Fruit fly (Drosophila melanogaster) whole organism, embryonic: ENCODE results near the gene CG14805.

Experiments
- CG10209 ChIP-seq: fragments of 200-800 bp; sonication (Bioruptor generic); optimal IDR thresholded peaks from 3 replicates; lab custom pipeline; 2017; ENCODE audit warnings: missing biosample characterization, mild to moderate bottlenecking, missing genetic modification characterization, missing genetic modification reagents
- CG1024 ChIP-seq: fragments of 200-800 bp; sonication (Bioruptor generic); IDR thresholded peaks from 2 replicates; pipeline ENCODE4 v1.3.6; 2022; ENCODE audit warnings: missing biosample characterization, missing genetic modification characterization
- CG10979 ChIP-seq: fragments of 200-800 bp; sonication (Bioruptor generic); optimal IDR thresholded peaks from 2 replicates; lab custom pipeline; 2018; ENCODE audit warnings: missing biosample characterization, mild to moderate bottlenecking, missing genetic modification characterization, moderate library complexity
- CG13775 ChIP-seq: fragments of 200-800 bp; sonication (Bioruptor generic); optimal IDR thresholded peaks from 3 replicates; lab custom pipeline; 2017; ENCODE audit warnings: missing biosample characterization, mild to moderate bottlenecking, missing genetic modification characterization
- CG14965 ChIP-seq: fragments of 200-800 bp; sonication (Bioruptor generic); optimal IDR thresholded peaks from 2 replicates; lab custom pipeline; 2016; ENCODE audit warnings: missing biosample characterization, missing genetic modification characterization, borderline replicate concordance
- CG1603 ChIP-seq: fragments of 200-800 bp; sonication (Bioruptor generic); optimal IDR thresholded peaks from 2 replicates; lab custom pipeline; 2019; ENCODE audit warnings: missing biosample characterization, mild to moderate bottlenecking, missing genetic modification characterization, moderate library complexity
- CG2199 ChIP-seq: fragments of 200-800 bp; sonication (Bioruptor generic); IDR thresholded peaks from 3 replicates; pipeline ENCODE4 v1.3.6; 2022; ENCODE audit warnings: missing biosample characterization, missing genetic modification characterization
- CG2889 ChIP-seq: fragments of 200-800 bp; sonication (Bioruptor generic); IDR thresholded peaks from 3 replicates; pipeline ENCODE4 v1.3.6; 2022; ENCODE audit warnings: missing biosample characterization, missing genetic modification characterization
- CG30020 ChIP-seq: fragments of 200-800 bp; optimal IDR thresholded peaks from 2 replicates; lab custom pipeline; 2019; ENCODE audit warnings: missing biosample characterization, mild to moderate bottlenecking, missing genetic modification characterization, moderate library complexity
- CG3163 ChIP-seq: fragments of 200-800 bp; sonication (Bioruptor generic); optimal IDR thresholded peaks from 3 replicates; lab custom pipeline; 2016; ENCODE audit warnings: missing biosample characterization, missing genetic modification characterization
- CG4854 ChIP-seq: fragments of 200-800 bp; sonication (Bioruptor generic); optimal IDR thresholded peaks from 2 replicates; lab custom pipeline; 2016; ENCODE audit warnings: missing biosample characterization, missing genetic modification characterization, inconsistent platforms
- CG5953 ChIP-seq: fragments of 200-800 bp; sonication (Bioruptor generic); IDR thresholded peaks from 2 replicates; pipeline ENCODE4 v1.3.6; 2022; ENCODE audit warnings: missing biosample characterization, missing genetic modification characterization
- CG6689 ChIP-seq: fragments of 200-800 bp; sonication (Bioruptor generic); IDR thresholded peaks from 2 replicates; pipeline ENCODE4 v1.3.6; 2022; ENCODE audit warnings: missing biosample characterization, missing genetic modification characterization
- CG6765 ChIP-seq: fragments of 200-800 bp; sonication (Bioruptor generic); optimal IDR thresholded peaks from 3 replicates; lab custom pipeline; 2017; ENCODE audit warnings: missing biosample characterization, mild to moderate bottlenecking, missing genetic modification characterization
- CG7271 ChIP-seq: fragments of 200-800 bp; sonication (Bioruptor generic); optimal IDR thresholded peaks from 2 replicates; lab custom pipeline; 2018; ENCODE audit warnings: missing biosample characterization, mild to moderate bottlenecking, missing genetic modification characterization, moderate library complexity
- CG8089 ChIP-seq: fragments of 200-800 bp; sonication (Bioruptor generic); optimal IDR thresholded peaks from 3 replicates; lab custom pipeline; 2016; ENCODE audit warnings: missing biosample characterization, missing genetic modification characterization
- CG8281 ChIP-seq: fragments of 200-800 bp; sonication (Bioruptor generic); optimal IDR thresholded peaks from 2 replicates; lab custom pipeline; 2018; ENCODE audit warnings: missing biosample characterization, mild to moderate bottlenecking, missing genetic modification characterization, moderate library complexity
- CG8359 ChIP-seq: fragments of 200-800 bp; sonication (Bioruptor generic); optimal IDR thresholded peaks from 2 replicates; lab custom pipeline; 2017; ENCODE audit warnings: missing biosample characterization, mild to moderate bottlenecking, missing genetic modification characterization, borderline replicate concordance
- CG8944 ChIP-seq: fragments of 200-800 bp; sonication (Bioruptor generic); optimal IDR thresholded peaks from 3 replicates; lab custom pipeline; 2016; ENCODE audit warnings: missing biosample characterization, missing genetic modification characterization
- Dfd ChIP-seq, 2 experiments: fragments of >200 bp; optimal IDR thresholded peaks; 2 replicates each; lab custom pipeline; 2017; ENCODE audit warnings: missing biosample characterization in 2 of 2, missing genetic modification characterization in 2 of 2
- Dp ChIP-seq: fragments of 200-800 bp; sonication (Bioruptor generic); optimal IDR thresholded peaks from 2 replicates; lab custom pipeline; 2018; ENCODE audit warnings: missing biosample characterization, mild to moderate bottlenecking, missing genetic modification characterization, moderate library complexity
- Eip74EF ChIP-seq, 2 experiments: fragments of 200-800 bp in 1 of 2; fragments of >200 bp in 1 of 2; sonication (Bioruptor generic) in 1 of 2; optimal IDR thresholded peaks; 2 replicates each; lab custom pipeline; 2017 to 2019; ENCODE audit warnings: missing biosample characterization in 2 of 2, missing genetic modification characterization in 2 of 2, mild to moderate bottlenecking in 1 of 2, moderate library complexity in 1 of 2
- HLHmδ ChIP-seq: fragments of 200-800 bp; sonication (Bioruptor generic); optimal IDR thresholded peaks from 2 replicates; lab custom pipeline; 2018; ENCODE audit warnings: missing biosample characterization, mild to moderate bottlenecking, missing genetic modification characterization, moderate library complexity
- HmgD ChIP-seq: fragments of 200-800 bp; sonication (Bioruptor generic); optimal IDR thresholded peaks from 3 replicates; lab custom pipeline; 2016; ENCODE audit warnings: missing biosample characterization, missing genetic modification characterization
- Hmx ChIP-seq: fragments of 200-800 bp; sonication (Bioruptor generic); optimal IDR thresholded peaks from 2 replicates; lab custom pipeline; 2016; ENCODE audit warnings: missing biosample characterization, missing genetic modification characterization
- Mes4 ChIP-seq: fragments of 200-800 bp; sonication (Bioruptor generic); optimal IDR thresholded peaks from 2 replicates; lab custom pipeline; 2016; ENCODE audit warnings: missing biosample characterization, missing genetic modification characterization
- Ptx1 ChIP-seq: fragments of 200-800 bp; sonication (Bioruptor generic); IDR thresholded peaks from 2 replicates; pipeline ENCODE4 v1.3.6; 2022; ENCODE audit warnings: missing biosample characterization, missing genetic modification characterization
- Sox102F ChIP-seq: fragments of 200-800 bp; sonication (Bioruptor generic); optimal IDR thresholded peaks from 2 replicates; lab custom pipeline; 2018; ENCODE audit warnings: missing biosample characterization, mild to moderate bottlenecking, missing genetic modification characterization, moderate library complexity
- Ssrp ChIP-seq: fragments of 200-800 bp; sonication (Bioruptor generic); optimal IDR thresholded peaks from 2 replicates; lab custom pipeline; 2018; ENCODE audit warnings: missing biosample characterization, mild to moderate bottlenecking, missing genetic modification characterization, moderate library complexity
- Taf1 ChIP-seq: fragments of 200-800 bp; sonication (Bioruptor generic); IDR thresholded peaks from 2 replicates; pipeline ENCODE4 v1.3.6; 2022; ENCODE audit warnings: missing biosample characterization, missing genetic modification characterization
- YL-1 ChIP-seq: fragments of 200-800 bp; sonication (Bioruptor generic); optimal IDR thresholded peaks from 3 replicates; lab custom pipeline; 2017; ENCODE audit warnings: missing biosample characterization, mild to moderate bottlenecking, missing genetic modification characterization
- ara ChIP-seq: fragments of 200-800 bp; sonication (Bioruptor generic); IDR thresholded peaks from 2 replicates; pipeline ENCODE4 v1.3.6; 2022; ENCODE audit warnings: missing biosample characterization, missing genetic modification characterization
- bbx ChIP-seq: fragments of 200-800 bp; sonication (Bioruptor generic); IDR thresholded peaks from 2 replicates; pipeline ENCODE4 v1.3.6; 2022; ENCODE audit warnings: missing biosample characterization, missing genetic modification characterization; ENCODE audit not compliant: partially characterized antibody
- bcd ChIP-seq: fragments of 200-800 bp; sonication (Bioruptor generic); optimal IDR thresholded peaks from 2 replicates; lab custom pipeline; 2017; ENCODE audit warnings: missing biosample characterization, mild to moderate bottlenecking, missing genetic modification characterization
- caup ChIP-seq: fragments of 200-800 bp; sonication (Bioruptor generic); optimal IDR thresholded peaks from 3 replicates; lab custom pipeline; 2017; ENCODE audit warnings: missing biosample characterization, mild to moderate bottlenecking, missing genetic modification characterization, moderate library complexity; ENCODE audit not compliant: severe bottlenecking
- chif ChIP-seq, 2 experiments: fragments of 200-800 bp; sonication (Bioruptor generic); optimal IDR thresholded peaks; 3 replicates each; lab custom pipeline; 2016; ENCODE audit warnings: missing biosample characterization in 2 of 2, missing genetic modification characterization in 2 of 2
- chm ChIP-seq: fragments of 200-800 bp; sonication (Bioruptor generic); IDR thresholded peaks from 2 replicates; pipeline ENCODE4 v1.3.6; 2022; ENCODE audit warnings: missing biosample characterization, missing genetic modification characterization
- ci ChIP-seq: fragments of 200-800 bp; sonication (Bioruptor generic); IDR thresholded peaks from 3 replicates; pipeline ENCODE4 v1.3.6; 2022; ENCODE audit warnings: missing biosample characterization, missing genetic modification characterization
- crp ChIP-seq, 2 experiments: fragments of 200-800 bp; sonication (Bioruptor generic); optimal IDR thresholded peaks; 2 replicates in 1 of 2; 3 replicates in 1 of 2; lab custom pipeline; 2017; ENCODE audit warnings: missing biosample characterization in 2 of 2, missing genetic modification characterization in 2 of 2, mild to moderate bottlenecking in 1 of 2, moderate library complexity in 1 of 2
- ems ChIP-seq: fragments of 200-800 bp; sonication (Bioruptor generic); optimal IDR thresholded peaks from 3 replicates; lab custom pipeline; 2016; ENCODE audit warnings: missing biosample characterization, missing genetic modification characterization
- gcm2 ChIP-seq: fragments of 200-800 bp; sonication (Bioruptor generic); optimal IDR thresholded peaks from 2 replicates; lab custom pipeline; 2016; ENCODE audit warnings: missing biosample characterization, missing genetic modification characterization
- gsb ChIP-seq: fragments of 200-800 bp; sonication (Bioruptor generic); IDR thresholded peaks from 2 replicates; pipeline ENCODE4 v1.3.6; 2022; ENCODE audit warnings: missing biosample characterization, missing genetic modification characterization
- otp ChIP-seq: fragments of 200-800 bp; sonication (Bioruptor generic); IDR thresholded peaks from 3 replicates; pipeline ENCODE4, ENCODE4 v1.3.6; 2022; ENCODE audit warnings: missing biosample characterization, missing genetic modification characterization
- psq ChIP-seq: fragments of 200-800 bp; sonication (Bioruptor generic); optimal IDR thresholded peaks from 2 replicates; lab custom pipeline; 2017; ENCODE audit warnings: missing biosample characterization, missing genetic modification characterization
- pzg ChIP-seq: fragments of 200-800 bp; sonication (Bioruptor generic); optimal IDR thresholded peaks from 3 replicates; lab custom pipeline; 2018; ENCODE audit warnings: missing biosample characterization, mild to moderate bottlenecking, missing genetic modification characterization, moderate library complexity
- toy ChIP-seq: fragments of 200-800 bp; sonication (Bioruptor generic); IDR thresholded peaks from 2 replicates; pipeline ENCODE4 v1.3.6; 2022; ENCODE audit warnings: missing biosample characterization, missing genetic modification characterization
- ttk ChIP-seq: fragments of 200-800 bp; sonication (Bioruptor generic); IDR thresholded peaks from 2 replicates; pipeline ENCODE4 v2.1.2; 2022; ENCODE audit warnings: missing biosample characterization, missing genetic modification characterization
- tup ChIP-seq: fragments of 200-800 bp; sonication (Bioruptor generic); optimal IDR thresholded peaks from 2 replicates; lab custom pipeline; 2016; ENCODE audit warnings: missing biosample characterization, mild to moderate bottlenecking, missing genetic modification characterization, moderate library complexity
- zf30C ChIP-seq: fragments of 200-800 bp; sonication (Bioruptor generic); optimal IDR thresholded peaks from 3 replicates; lab custom pipeline; 2018; ENCODE audit warnings: missing biosample characterization, mild to moderate bottlenecking, missing genetic modification characterization
- zfh1 ChIP-seq: fragments of 200-800 bp; sonication (Bioruptor generic); IDR thresholded peaks from 3 replicates; pipeline ENCODE4 v1.3.6; 2022; ENCODE audit warnings: missing biosample characterization, missing genetic modification characterization

CG14805 gene

dm6 chrX:1899445-1900085, 22.4 kb downstream of the CG14805 start (continued):
- no peak for TF ChIP-seq otp (GFP tag; lab: Robert Waterston, UW)
- peak; percentile 16 for TF ChIP-seq pzg (GFP tag; lab: Kevin White, UChicago)
- no peak for TF ChIP-seq CG6765 (GFP tag; lab: Kevin White, UChicago)
- no peak for TF ChIP-seq CG8089 (GFP tag; lab: Kevin White, UChicago)
- TF ChIP-seq CG10979 (tag; lab: Kevin White, UChicago), result no peak
- TF ChIP-seq CG13775 (GFP tag; lab: Kevin White, UChicago), result no peak
- no peak for TF ChIP-seq CG10209 (GFP tag; lab: Kevin White, UChicago)
- no peak for TF ChIP-seq psq (GFP tag; lab: Kevin White, UChicago)
- TF ChIP-seq caup, result no peak
- TF ChIP-seq CG8281 (tag; lab: Kevin White, UChicago), result no peak
- no peak for TF ChIP-seq ara (GFP tag; lab: Robert Waterston, UW)
- TF ChIP-seq CG6689, result no peak
- peak; percentile 53; the same call in 2 of the 3 replicates for TF ChIP-seq ci (GFP tag; lab: Robert Waterston, UW)
- TF ChIP-seq ems, result no peak
- no peak for TF ChIP-seq bbx (GFP tag; lab: Robert Waterston, UW)
- no peak for TF ChIP-seq Hmx (GFP tag; lab: Kevin White, UChicago)
- no peak for TF ChIP-seq CG2199 (GFP tag; lab: Robert Waterston, UW)
- TF ChIP-seq Ptx1 (GFP tag; lab: Robert Waterston, UW), result peak; percentile 23; the same call in 1 of the 2 replicates
- no peak for TF ChIP-seq CG30020
- TF ChIP-seq zfh1 (GFP tag; lab: Robert Waterston, UW), result no peak
- TF ChIP-seq zf30C (GFP tag; lab: Kevin White, UChicago), result no peak
- TF ChIP-seq Mes4 (GFP tag; lab: Kevin White, UChicago), result no peak
- no peak for TF ChIP-seq CG14965
- TF ChIP-seq YL-1 (GFP tag; lab: Kevin White, UChicago), result peak; percentile 43
- TF ChIP-seq crp (GFP tag; optimal IDR thresholded peaks at IDR 0.05; lab: Kevin White, UChicago), result no peak
- TF ChIP-seq Eip74EF (GFP tag; optimal IDR thresholded peaks at IDR 0.05; lab: Kevin White, UChicago), result no peak
- TF ChIP-seq toy, result no peak
- no peak for TF ChIP-seq CG8944
- no peak for TF ChIP-seq Sox102F (GFP tag; lab: Kevin White, UChicago)
- no peak for TF ChIP-seq Dfd (GFP tag; optimal IDR thresholded peaks at IDR 0.05; lab: Kevin White, UChicago)
- no peak for TF ChIP-seq Ssrp
- no peak for TF ChIP-seq Taf1 (GFP tag; lab: Robert Waterston, UW)
- TF ChIP-seq HLHmδ (GFP tag; lab: Kevin White, UChicago), result peak; percentile 36
- no peak for TF ChIP-seq gcm2 (GFP tag; lab: Kevin White, UChicago)
- no peak for TF ChIP-seq chif (GFP tag; optimal IDR thresholded peaks at IDR 0.05; lab: Kevin White, UChicago)
- TF ChIP-seq CG1024 (GFP tag; lab: Robert Waterston, UW), result no peak
- no peak for TF ChIP-seq gsb (GFP tag; lab: Robert Waterston, UW)
- no peak for TF ChIP-seq Dp (GFP tag; lab: Kevin White, UChicago)
- TF ChIP-seq chm (GFP tag; lab: Robert Waterston, UW), result no peak
- TF ChIP-seq CG8359 (GFP tag; lab: Kevin White, UChicago), result peak; percentile 21
- peak; percentile 9 for TF ChIP-seq CG3163 (GFP tag; lab: Kevin White, UChicago)
- TF ChIP-seq tup (GFP tag; lab: Kevin White, UChicago), result no peak
- TF ChIP-seq ttk (GFP tag; lab: Robert Waterston, UW), result no peak
- no peak for TF ChIP-seq CG5953
- no peak for TF ChIP-seq CG1603 (tag; lab: Kevin White, UChicago)
- peak; percentile 1 for TF ChIP-seq HmgD
- TF ChIP-seq CG4854 (GFP tag; lab: Kevin White, UChicago), result no peak
- TF ChIP-seq bcd (GFP tag; lab: Kevin White, UChicago), result no peak
- TF ChIP-seq CG2889 (GFP tag; lab: Robert Waterston, UW), result no peak
- TF ChIP-seq CG7271 (tag; lab: Kevin White, UChicago), result no peak
